Worm (Caenorhabditis elegans) whole organism, midembryonic: Measurements from ENCODE around the gene C49G7.10.
"Not testable (repeated sequence)": the region's sequence is repeated elsewhere in the genome, so short reads cannot be mapped to it uniquely, and the experiment has no call there.

Source experiments
- T22C8.4 ChIP-seq: fragments of 200-800 bp; sonication (Bioruptor generic); IDR thresholded peaks from 2 replicates; pipeline ENCODE4 v1.3.6; 2022; ENCODE audit warnings: missing genetic modification characterization, missing compliant biosample characterization
- cog-1 ChIP-seq: sonication (generic microtip); optimal IDR thresholded peaks from 2 replicates; lab custom pipeline; 2016; ENCODE audit warnings: missing genetic modification characterization, missing compliant biosample characterization
- flt-1 ChIP-seq: fragments of 200-800 bp; sonication (Bioruptor generic); IDR thresholded peaks from 2 replicates; pipeline ENCODE4 v1.3.6; 2022; ENCODE audit warnings: missing genetic modification characterization, missing compliant biosample characterization
- klf-2 ChIP-seq: fragments of 200-800 bp; sonication (Bioruptor generic); conservative IDR thresholded peaks from 2 replicates; pipeline ENCODE4 v1.3.6; 2022; ENCODE audit warnings: missing genetic modification reagents, missing genetic modification characterization, missing compliant biosample characterization
- med-1 ChIP-seq: sonication (generic microtip); optimal IDR thresholded peaks from 2 replicates; lab custom pipeline; 2017; ENCODE audit warnings: missing genetic modification characterization, mild to moderate bottlenecking, missing compliant biosample characterization, antibody characterized with exemption, missing genetic modification reagents; ENCODE audit not compliant: insufficient read depth
- ref-1 ChIP-seq: fragments of 200-800 bp; sonication (Bioruptor generic); conservative IDR thresholded peaks from 2 replicates; pipeline ENCODE4 v1.3.6; 2022; ENCODE audit warnings: missing genetic modification reagents, missing genetic modification characterization, missing compliant biosample characterization
- tab-1 ChIP-seq: fragments of 200-800 bp; sonication (Bioruptor generic); IDR thresholded peaks from 2 replicates; pipeline ENCODE4 v1.3.6; 2022; ENCODE audit warnings: missing genetic modification characterization, missing compliant biosample characterization
- ztf-23 ChIP-seq: fragments of 200-800 bp; sonication (Bioruptor generic); IDR thresholded peaks from 2 replicates; pipeline ENCODE4 v1.3.6; 2022; ENCODE audit warnings: missing genetic modification reagents, missing genetic modification characterization, missing compliant biosample characterization
- ztf-29 ChIP-seq: fragments of 200-800 bp; sonication (Bioruptor generic); IDR thresholded peaks from 2 replicates; pipeline ENCODE4 v1.3.6; 2022; ENCODE audit warnings: missing genetic modification reagents, missing genetic modification characterization, missing compliant biosample characterization

ce11 chrV:4063559-4064164 is 21.8 kb upstream of the C49G7.10 start:
- 0 out of 2 replicates have a peak, but pooled peaks have one; percentile 38 for TF ChIP-seq flt-1 (GFP tag; lab: Robert Waterston, UW)
- TF ChIP-seq klf-2 (GFP tag; lab: Robert Waterston, UW); tab-1; ztf-29 (GFP tag; lab: Robert Waterston, UW); med-1 (GFP tag; lab: Kevin White, UChicago); cog-1 (tag; lab: Kevin White, UChicago); ref-1; ztf-23 (GFP tag; lab: Robert Waterston, UW); T22C8.4 (GFP tag; lab: Robert Waterston, UW): not testable (repeated sequence)
